Worm (Caenorhabditis elegans) whole organism, L3 larva: ENCODE measurements around the gene C34E10.12.

Source experiments
- R02D3.7 ChIP-seq: fragments of 150-350 bp; optimal IDR thresholded peaks from 2 replicates; lab custom pipeline; 2014; ENCODE audit warnings: missing biosample characterization, missing genetic modification characterization
- ZK546.5 ChIP-seq: sonication (generic microtip); optimal IDR thresholded peaks from 2 replicates; lab custom pipeline; 2017; ENCODE audit warnings: missing biosample characterization, missing genetic modification characterization
- aly-2 ChIP-seq: fragments of 150-350 bp; optimal IDR thresholded peaks from 2 replicates; lab custom pipeline; 2014; ENCODE audit warnings: missing biosample characterization, missing genetic modification characterization
- egl-27 ChIP-seq: sonication (generic microtip); optimal IDR thresholded peaks from 4 replicates; lab custom pipeline; 2017; ENCODE audit warnings: missing biosample characterization, missing genetic modification reagents, missing genetic modification characterization
- fos-1 ChIP-seq: fragments of 150-350 bp; optimal IDR thresholded peaks from 2 replicates; lab custom pipeline; 2014; ENCODE audit warnings: missing biosample characterization, missing genetic modification characterization
- nhr-11 ChIP-seq: fragments of 150-350 bp; optimal IDR thresholded peaks from 2 replicates; lab custom pipeline; 2014; ENCODE audit warnings: missing biosample characterization, missing genetic modification characterization
- nhr-237 ChIP-seq: fragments of 150-350 bp; optimal IDR thresholded peaks from 2 replicates; lab custom pipeline; 2014; ENCODE audit warnings: missing biosample characterization, missing genetic modification characterization
- nhr-28 ChIP-seq: fragments of 150-350 bp; optimal IDR thresholded peaks from 2 replicates; lab custom pipeline; 2014; ENCODE audit warnings: missing biosample characterization, missing genetic modification characterization
- skn-1 ChIP-seq: fragments of 150-350 bp; optimal IDR thresholded peaks from 2 replicates; lab custom pipeline; 2014; ENCODE audit warnings: missing biosample characterization, missing genetic modification characterization

- TF ChIP-seq aly-2: no peak
- TF ChIP-seq egl-27 (tag; lab: Kevin White, UChicago): no peak
- TF ChIP-seq nhr-237 (tag; lab: Kevin White, UChicago): no peak
- no peak for TF ChIP-seq ZK546.5 (tag; lab: Kevin White, UChicago)
- TF ChIP-seq fos-1 (tag; lab: Kevin White, UChicago): no peak
- TF ChIP-seq R02D3.7 (tag; lab: Kevin White, UChicago): no peak
- no peak for TF ChIP-seq nhr-28 (tag; lab: Kevin White, UChicago)
- TF ChIP-seq skn-1 (tag; lab: Kevin White, UChicago): no peak
- TF ChIP-seq nhr-11 (tag; lab: Kevin White, UChicago): no peak
Measured at ce11 chrIII:5258918-5259317, 31.2 kb upstream of the C34E10.12 start, which contains the start of gene gop-2.
